Worm (Caenorhabditis elegans) whole organism, L4 larva: ENCODE measurements around the gene srx-121.

Experiments used
- F26F4.8 ChIP-seq: fragments of 200-800 bp; sonication (Bioruptor generic); conservative IDR thresholded peaks from 2 replicates; pipeline ENCODE4 v1.3.6; 2022; ENCODE audit warnings: missing genetic modification characterization, missing compliant biosample characterization
- F49E8.2 ChIP-seq: sonication (generic microtip); optimal IDR thresholded peaks from 2 replicates; lab custom pipeline; 2016; ENCODE audit warnings: missing compliant biosample characterization, mild to moderate bottlenecking, missing genetic modification characterization, borderline replicate concordance
- T26A8.4 ChIP-seq: fragments of 200-800 bp; sonication (Bioruptor generic); IDR thresholded peaks from 2 replicates; pipeline ENCODE4 v1.3.6; 2022; ENCODE audit warnings: missing genetic modification characterization, missing compliant biosample characterization
- aha-1 ChIP-seq: fragments of 150-350 bp; peaks from one replicate; lab custom pipeline; 2014; ENCODE audit warnings: missing biosample characterization, missing genetic modification characterization
- aly-2 ChIP-seq: sonication (generic microtip); optimal IDR thresholded peaks from 2 replicates; lab custom pipeline; 2018; ENCODE audit warnings: missing biosample characterization, missing genetic modification characterization
- ceh-20 ChIP-seq: fragments of 200-800 bp; sonication (Bioruptor generic); IDR thresholded peaks from 2 replicates; pipeline ENCODE4 v1.3.6; 2022; ENCODE audit warnings: missing genetic modification reagents, missing genetic modification characterization, missing compliant biosample characterization
- ceh-28 ChIP-seq: fragments of 150-350 bp; optimal IDR thresholded peaks from 2 replicates; lab custom pipeline; 2014; ENCODE audit warnings: missing biosample characterization, missing genetic modification reagents, missing genetic modification characterization
- ceh-44 ChIP-seq: fragments of 200-800 bp; sonication (Bioruptor generic); IDR thresholded peaks from 2 replicates; pipeline ENCODE4 v1.3.6; 2022; ENCODE audit warnings: missing genetic modification reagents, missing genetic modification characterization, missing compliant biosample characterization
- ceh-62 ChIP-seq: sonication (generic microtip); optimal IDR thresholded peaks from 2 replicates; lab custom pipeline; 2017; ENCODE audit warnings: missing biosample characterization, missing genetic modification characterization
- ctbp-1 ChIP-seq: fragments of 200-800 bp; sonication (Bioruptor generic); IDR thresholded peaks from 2 replicates; pipeline ENCODE4 v1.3.6; 2022; ENCODE audit warnings: missing genetic modification reagents, missing genetic modification characterization, missing compliant biosample characterization
- daf-12 ChIP-seq: fragments of 150-350 bp; optimal IDR thresholded peaks from 2 replicates; lab custom pipeline; 2014; ENCODE audit warnings: missing biosample characterization, missing genetic modification reagents, missing genetic modification characterization
- daf-16 ChIP-seq, 3 experiments: sonication (generic microtip); optimal IDR thresholded peaks; 2 replicates each; lab custom pipeline; 2016 to 2017; ENCODE audit warnings: missing genetic modification characterization in 3 of 3, missing genetic modification reagents in 3 of 3, mild to moderate bottlenecking in 2 of 3, missing compliant biosample characterization in 2 of 3, missing biosample characterization in 1 of 3, moderate library complexity in 1 of 3
- dmd-6 ChIP-seq: fragments of 200-800 bp; sonication (Bioruptor generic); IDR thresholded peaks from 2 replicates; pipeline ENCODE4 v1.3.6; 2022; ENCODE audit warnings: missing genetic modification reagents, missing genetic modification characterization, missing compliant biosample characterization
- dpl-1 ChIP-seq: fragments of 150-350 bp; optimal IDR thresholded peaks from 2 replicates; lab custom pipeline; 2014; ENCODE audit warnings: missing biosample characterization, missing genetic modification reagents, missing genetic modification characterization
- duxl-1 ChIP-seq: sonication (generic microtip); optimal IDR thresholded peaks from 2 replicates; lab custom pipeline; 2016; ENCODE audit warnings: mild to moderate bottlenecking, missing genetic modification characterization, moderate library complexity, missing compliant biosample characterization; ENCODE audit not compliant: poor library complexity
- dve-1 ChIP-seq: sonication (generic microtip); optimal IDR thresholded peaks from 2 replicates; lab custom pipeline; 2017; ENCODE audit warnings: antibody characterized with exemption, mild to moderate bottlenecking, missing genetic modification characterization, missing compliant biosample characterization; ENCODE audit not compliant: insufficient read depth
- egl-43 ChIP-seq: fragments of 200-800 bp; sonication (Bioruptor generic); IDR thresholded peaks from 2 replicates; pipeline ENCODE4 v1.3.6; 2022; ENCODE audit warnings: missing genetic modification reagents, missing genetic modification characterization, missing compliant biosample characterization
- hlh-11 ChIP-seq: fragments of 200-800 bp; sonication (Bioruptor generic); optimal IDR thresholded peaks from 2 replicates; lab custom pipeline; 2018; ENCODE audit warnings: mild to moderate bottlenecking, missing genetic modification characterization, missing compliant biosample characterization
- lim-7 ChIP-seq: fragments of 200-800 bp; sonication (Bioruptor generic); IDR thresholded peaks from 2 replicates; pipeline ENCODE4 v1.3.6; 2022; ENCODE audit warnings: missing genetic modification characterization, missing compliant biosample characterization
- lin-1 ChIP-seq: fragments of 200-800 bp; sonication (Bioruptor generic); IDR thresholded peaks from 2 replicates; pipeline ENCODE4 v1.3.6; 2022; ENCODE audit warnings: missing genetic modification reagents, missing genetic modification characterization, missing compliant biosample characterization
- nhr-25 ChIP-seq: sonication (generic microtip); optimal IDR thresholded peaks from 2 replicates; lab custom pipeline; 2017; ENCODE audit warnings: missing genetic modification characterization, mild to moderate bottlenecking, missing compliant biosample characterization, antibody characterized with exemption, moderate library complexity, borderline replicate concordance; ENCODE audit not compliant: insufficient read depth
- nhr-48 ChIP-seq: sonication (generic microtip); optimal IDR thresholded peaks from 2 replicates; lab custom pipeline; 2016; ENCODE audit warnings: mild to moderate bottlenecking, missing genetic modification characterization, missing compliant biosample characterization
- nhr-77 ChIP-seq: fragments of 150-350 bp; optimal IDR thresholded peaks from 2 replicates; lab custom pipeline; 2014; ENCODE audit warnings: missing biosample characterization, missing genetic modification characterization
- pqm-1 ChIP-seq: sonication (generic microtip); optimal IDR thresholded peaks from 2 replicates; lab custom pipeline; 2017; ENCODE audit warnings: missing biosample characterization, missing genetic modification characterization
- saeg-2 ChIP-seq: fragments of 200-800 bp; sonication (Bioruptor generic); IDR thresholded peaks from 2 replicates; pipeline ENCODE4 v1.3.6; 2022; ENCODE audit warnings: missing genetic modification reagents, missing genetic modification characterization, missing compliant biosample characterization
- snpc-4 ChIP-seq: fragments of 150-350 bp; optimal IDR thresholded peaks from 2 replicates; lab custom pipeline; 2014; ENCODE audit warnings: missing biosample characterization, missing genetic modification characterization
- spr-1 ChIP-seq: sonication (generic microtip); optimal IDR thresholded peaks from 2 replicates; lab custom pipeline; 2016; ENCODE audit warnings: mild to moderate bottlenecking, missing genetic modification characterization, missing compliant biosample characterization
- unc-62 ChIP-seq, 3 experiments: fragments of 150-350 bp in 1 of 3; sonication (generic microtip); optimal IDR thresholded peaks in 2 of 3; peaks in 1 of 3; 1 replicate in 1 of 3; 2 replicates in 2 of 3; lab custom pipeline; 2014 to 2017; ENCODE audit warnings: missing biosample characterization in 3 of 3, missing genetic modification characterization in 3 of 3, missing genetic modification reagents in 3 of 3, missing genotype in 1 of 3
- vab-7 ChIP-seq: fragments of 200-800 bp; sonication (Bioruptor generic); IDR thresholded peaks from 2 replicates; pipeline ENCODE4 v1.3.6; 2022; ENCODE audit warnings: missing genetic modification reagents, missing genetic modification characterization, missing compliant biosample characterization
- zag-1 ChIP-seq: fragments of 150-350 bp; optimal IDR thresholded peaks from 2 replicates; lab custom pipeline; 2014; ENCODE audit warnings: missing biosample characterization, missing genetic modification characterization
- zip-2 ChIP-seq: fragments of 150-350 bp; optimal IDR thresholded peaks from 2 replicates; lab custom pipeline; 2014; ENCODE audit warnings: missing biosample characterization, missing genetic modification characterization

srx-121 gene

DNA sequence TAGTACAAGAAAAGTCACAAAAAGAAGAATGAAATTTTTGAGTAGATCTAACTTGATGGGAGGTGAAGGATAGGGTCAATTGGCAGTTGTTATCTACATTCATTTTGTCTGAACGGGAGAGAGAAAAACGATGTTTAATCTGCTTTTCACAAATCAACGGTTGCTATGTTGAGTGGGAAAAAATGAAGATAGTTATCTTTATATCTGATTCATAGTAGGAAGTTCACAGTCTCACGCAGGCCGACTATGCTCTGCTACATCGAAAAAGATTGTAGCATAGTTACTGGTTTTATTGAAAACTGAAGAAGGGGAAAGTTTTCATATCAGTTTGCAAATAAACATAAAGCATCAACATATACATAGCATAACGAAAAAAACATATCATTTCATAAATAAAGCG is 17.0 kb downstream of the srx-121 start:
- TF ChIP-seq snpc-4 (no peak), lim-7 (GFP tag; lab: Robert Waterston, UW) (no peak), unc-62 (GFP tag; optimal IDR thresholded peaks at IDR 0.05 in 1 of 2; lab: Kevin White, UChicago) (peak in 1 of 2 experiments; percentile 28), unc-62 (tag; optimal IDR thresholded peaks at IDR 0.05; lab: Kevin White, UChicago) (no peak), aly-2 (tag; lab: Kevin White, UChicago) (no peak), F26F4.8 (GFP tag; lab: Robert Waterston, UW) (no peak)

ce11 chrV:3352925-3353324 is 19.6 kb downstream of the srx-121 start, which contains the start of gene C17B7.12:
TSS of gene C17B7.12 (plus strand) at chrV:3353225.
- TF ChIP-seq ctbp-1 (GFP tag; lab: Robert Waterston, UW) (no peak), duxl-1 (tag; lab: Kevin White, UChicago) (no peak), F26F4.8 (GFP tag; lab: Robert Waterston, UW) (no peak), nhr-77 (tag; lab: Kevin White, UChicago) (no peak)

ce11 chrV:3351266-3351665 is 21.3 kb downstream of the srx-121 start, which contains the start of gene str-63:
TSS of gene str-63 (plus strand) at chrV:3351566.
- TF ChIP-seq zag-1 (tag; lab: Kevin White, UChicago) (no peak), F49E8.2 (tag; lab: Kevin White, UChicago) (no peak), egl-43 (GFP tag; lab: Robert Waterston, UW) (no peak), ceh-28 (tag; lab: Kevin White, UChicago) (no peak), T26A8.4 (GFP tag; lab: Robert Waterston, UW) (no peak), ceh-44 (GFP tag; lab: Robert Waterston, UW) (no peak), dve-1 (no peak)
- TF ChIP-seq, all 104 proteins: peak for 0

DNA sequence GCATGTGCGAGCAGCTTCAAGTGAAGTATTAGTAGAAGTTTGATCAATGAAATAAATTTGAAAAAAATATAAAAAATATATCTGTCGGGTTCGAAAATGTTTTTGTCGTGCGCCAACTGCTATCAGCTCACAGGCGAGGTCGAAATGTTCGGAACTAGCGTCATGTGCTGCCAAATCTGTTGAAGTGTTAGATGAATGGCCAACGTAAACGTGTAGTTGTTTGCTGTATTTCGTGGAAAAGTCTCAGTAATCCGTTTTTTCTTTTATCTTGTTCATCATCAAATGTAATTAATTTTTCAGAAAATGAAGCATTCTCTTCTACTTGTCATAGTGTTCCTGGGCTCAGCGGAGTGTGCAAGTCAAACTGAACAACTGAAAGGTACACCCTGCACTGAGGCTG is 22.7 kb downstream of the srx-121 start, which contains the start of gene C17B7.15:
C17B7.15 (plus strand) TSS at position 301 of the 400 bp plus-strand sequence.
- no peak for TF ChIP-seq saeg-2 (GFP tag; lab: Robert Waterston, UW)
- TF ChIP-seq daf-16 (GFP tag; optimal IDR thresholded peaks at IDR 0.05; lab: Kevin White, UChicago): peak in 1 of 2 experiments; percentile 60
- TF ChIP-seq daf-16 (tag; optimal IDR thresholded peaks at IDR 0.05; lab: Kevin White, UChicago): no peak
- TF ChIP-seq, all 104 proteins: peak for 1

ce11 chrV:3347486-3347885 is 25.1 kb downstream of the srx-121 start:
- TF ChIP-seq nhr-25 (tag; lab: Kevin White, UChicago): no peak
- peak; percentile 64 for TF ChIP-seq hlh-11
- TF ChIP-seq dpl-1 (GFP tag; lab: Kevin White, UChicago): no peak
- TF ChIP-seq lin-1: no peak
- TF ChIP-seq ceh-20: 0 out of 2 replicates have a peak, but pooled peaks have one; percentile 47
- TF ChIP-seq pqm-1 (tag; lab: Kevin White, UChicago): no peak
- no peak for TF ChIP-seq zip-2 (tag; lab: Kevin White, UChicago)
- TF ChIP-seq ceh-44 (GFP tag; lab: Robert Waterston, UW): no peak
- TF ChIP-seq zag-1 (tag; lab: Kevin White, UChicago): no peak
- peak; percentile 58 for TF ChIP-seq dmd-6
- TF ChIP-seq spr-1 (tag; lab: Kevin White, UChicago): no peak
- no peak for TF ChIP-seq vab-7
- peak in 1 of 2 experiments; percentile 82 for TF ChIP-seq daf-16 (GFP tag; optimal IDR thresholded peaks at IDR 0.05; lab: Kevin White, UChicago)
- no peak for TF ChIP-seq daf-16 (tag; optimal IDR thresholded peaks at IDR 0.05; lab: Kevin White, UChicago)
- peak; percentile 40 for TF ChIP-seq aha-1 (tag; lab: Kevin White, UChicago)
- TF ChIP-seq daf-12 (tag; lab: Kevin White, UChicago): no peak
- TF ChIP-seq ceh-62: no peak
- TF ChIP-seq nhr-48 (tag; lab: Kevin White, UChicago): peak; percentile 2
